Fruit fly (Drosophila melanogaster) whole organism, embryonic: ENCODE measurements around the gene BckdhA.

Experiments
- CG10462 ChIP-seq: fragments of 200-800 bp; sonication (Bioruptor generic); optimal IDR thresholded peaks from 2 replicates; lab custom pipeline; 2016; ENCODE audit warnings: missing biosample characterization, missing genetic modification characterization
- CG10654 ChIP-seq: fragments of 200-800 bp; sonication (Bioruptor generic); optimal IDR thresholded peaks from 2 replicates; lab custom pipeline; 2016; ENCODE audit warnings: missing biosample characterization, missing genetic modification characterization
- CG11093 ChIP-seq: fragments of 200-800 bp; sonication (Bioruptor generic); IDR thresholded peaks from 3 replicates; pipeline ENCODE4 v1.3.6; 2022; ENCODE audit warnings: missing biosample characterization, missing genetic modification characterization
- CG14441 ChIP-seq: fragments of 200-800 bp; sonication (Bioruptor generic); IDR thresholded peaks from 2 replicates; pipeline ENCODE4 v1.3.6; 2022; ENCODE audit warnings: missing biosample characterization, missing genetic modification characterization
- CG14710 ChIP-seq: fragments of 200-800 bp; sonication (Bioruptor generic); optimal IDR thresholded peaks from 3 replicates; lab custom pipeline; 2019; ENCODE audit warnings: missing biosample characterization, mild to moderate bottlenecking, missing genetic modification characterization, moderate library complexity
- CG18011 ChIP-seq: fragments of 200-800 bp; sonication (Bioruptor generic); optimal IDR thresholded peaks from 2 replicates; lab custom pipeline; 2017; ENCODE audit warnings: missing biosample characterization, missing genetic modification characterization, mild to moderate bottlenecking, moderate library complexity, missing genotype
- CG2129 ChIP-seq: fragments of 200-800 bp; sonication (Bioruptor generic); IDR thresholded peaks from 2 replicates; pipeline ENCODE4 v1.3.6; 2022; ENCODE audit warnings: missing biosample characterization, missing genetic modification characterization; ENCODE audit not compliant: partially characterized antibody
- CG2199 ChIP-seq: fragments of 200-800 bp; sonication (Bioruptor generic); IDR thresholded peaks from 3 replicates; pipeline ENCODE4 v1.3.6; 2022; ENCODE audit warnings: missing biosample characterization, missing genetic modification characterization
- CG31388 ChIP-seq: fragments of 200-800 bp; sonication (Bioruptor generic); optimal IDR thresholded peaks from 2 replicates; lab custom pipeline; 2016; ENCODE audit warnings: missing biosample characterization, missing genetic modification characterization
- CG32532 ChIP-seq: fragments of 200-800 bp; sonication (Bioruptor generic); IDR thresholded peaks from 2 replicates; pipeline ENCODE4 v1.3.6; 2022; ENCODE audit warnings: missing biosample characterization, missing genetic modification characterization
- CG4360 ChIP-seq: fragments of 200-800 bp; sonication (Bioruptor generic); IDR thresholded peaks from 2 replicates; pipeline ENCODE4 v1.3.6; 2022; ENCODE audit warnings: missing biosample characterization, missing genetic modification characterization
- CG5180 ChIP-seq: fragments of 200-800 bp; sonication (Bioruptor generic); optimal IDR thresholded peaks from 3 replicates; lab custom pipeline; 2017; ENCODE audit warnings: missing biosample characterization, missing genetic modification characterization, mild to moderate bottlenecking, moderate library complexity, missing genetic modification reagents
- CG5245 ChIP-seq: fragments of 200-800 bp; sonication (Bioruptor generic); optimal IDR thresholded peaks from 3 replicates; lab custom pipeline; 2016; ENCODE audit warnings: missing biosample characterization, missing genetic modification characterization
- CG9932 ChIP-seq: fragments of 200-800 bp; sonication (Bioruptor generic); IDR thresholded peaks from 2 replicates; pipeline ENCODE4 v1.3.6; 2022; ENCODE audit warnings: missing biosample characterization, missing genetic modification characterization
- CTCF ChIP-seq: fragments of 200-800 bp; sonication (Bioruptor generic); optimal IDR thresholded peaks from 2 replicates; lab custom pipeline; 2017; ENCODE audit warnings: missing biosample characterization, mild to moderate bottlenecking, missing genetic modification characterization, moderate library complexity
- Doc2 ChIP-seq: fragments of 200-800 bp; sonication (Bioruptor generic); IDR thresholded peaks from 2 replicates; pipeline ENCODE4 v1.3.6; 2022; ENCODE audit warnings: missing biosample characterization, missing genetic modification characterization
- Fer3 ChIP-seq: fragments of 200-800 bp; sonication (Bioruptor generic); optimal IDR thresholded peaks from 2 replicates; lab custom pipeline; 2018; ENCODE audit warnings: missing biosample characterization, mild to moderate bottlenecking, missing genetic modification characterization, moderate library complexity
- Gug ChIP-seq: fragments of 200-800 bp; sonication (Bioruptor generic); IDR thresholded peaks from 4 replicates; pipeline ENCODE4 v1.3.6; 2022; ENCODE audit warnings: missing biosample characterization, missing genetic modification characterization
- Hr78 ChIP-seq, 2 experiments: fragments of 200-800 bp in 1 of 2; fragments of >200 bp in 1 of 2; sonication (Bioruptor generic) in 1 of 2; optimal IDR thresholded peaks; 2 replicates each; lab custom pipeline; 2017 to 2019; ENCODE audit warnings: missing biosample characterization in 2 of 2, missing genetic modification characterization in 2 of 2, mild to moderate bottlenecking in 1 of 2, moderate library complexity in 1 of 2
- Lim3 ChIP-seq: fragments of 200-800 bp; sonication (Bioruptor generic); IDR thresholded peaks from 2 replicates; pipeline ENCODE4 v1.3.6; 2022; ENCODE audit warnings: missing biosample characterization, missing genetic modification characterization
- MBD-R2 ChIP-seq: fragments of 200-800 bp; sonication (Bioruptor generic); IDR thresholded peaks from 2 replicates; pipeline ENCODE4 v1.3.6; 2022; ENCODE audit warnings: missing biosample characterization, missing genetic modification characterization
- MESR4 ChIP-seq: fragments of 200-800 bp; sonication (Bioruptor generic); optimal IDR thresholded peaks from 2 replicates; lab custom pipeline; 2018; ENCODE audit warnings: missing biosample characterization, mild to moderate bottlenecking, missing genetic modification characterization, moderate library complexity
- Med ChIP-seq: fragments of 200-800 bp; sonication (Bioruptor generic); peaks from one replicate; lab custom pipeline; 2016; ENCODE audit warnings: missing biosample characterization, missing genetic modification characterization, mild to moderate bottlenecking, inconsistent platforms, moderate library complexity
- NC2β ChIP-seq: fragments of 200-800 bp; sonication (Bioruptor generic); optimal IDR thresholded peaks from 2 replicates; lab custom pipeline; 2016; ENCODE audit warnings: missing biosample characterization, missing genetic modification characterization
- NFAT ChIP-seq: fragments of 200-800 bp; sonication (Bioruptor generic); IDR thresholded peaks from 2 replicates; pipeline ENCODE4 v1.3.6; 2022; ENCODE audit warnings: missing biosample characterization, missing genetic modification characterization
- Nf-YA ChIP-seq: fragments of 200-800 bp; sonication (Bioruptor generic); IDR thresholded peaks from 2 replicates; pipeline ENCODE4 v1.3.6; 2022; ENCODE audit warnings: missing biosample characterization, missing genetic modification characterization
- Oaz ChIP-seq: fragments of 200-800 bp; sonication (Bioruptor generic); IDR thresholded peaks from 2 replicates; pipeline ENCODE4 v1.3.6; 2022; ENCODE audit warnings: missing biosample characterization, missing genetic modification characterization
- Vsx1 ChIP-seq: fragments of 200-800 bp; sonication (Bioruptor generic); optimal IDR thresholded peaks from 2 replicates; lab custom pipeline; 2017; ENCODE audit warnings: missing biosample characterization, mild to moderate bottlenecking, missing genetic modification characterization, missing genetic modification reagents
- ab ChIP-seq: fragments of 200-800 bp; sonication (Bioruptor generic); optimal IDR thresholded peaks from 2 replicates; lab custom pipeline; 2016; ENCODE audit warnings: missing biosample characterization, missing genetic modification characterization
- bsh ChIP-seq, 2 experiments: fragments of 200-800 bp; sonication (Bioruptor generic); optimal IDR thresholded peaks; 2 replicates each; lab custom pipeline; 2017 to 2018; ENCODE audit warnings: mild to moderate bottlenecking in 2 of 2, missing biosample characterization in 2 of 2, missing genetic modification characterization in 2 of 2, moderate library complexity in 1 of 2
- caup ChIP-seq: fragments of 200-800 bp; sonication (Bioruptor generic); optimal IDR thresholded peaks from 3 replicates; lab custom pipeline; 2017; ENCODE audit warnings: missing biosample characterization, mild to moderate bottlenecking, missing genetic modification characterization, moderate library complexity; ENCODE audit not compliant: severe bottlenecking
- chn ChIP-seq: fragments of 200-800 bp; sonication (Bioruptor generic); optimal IDR thresholded peaks from 2 replicates; lab custom pipeline; 2016; ENCODE audit warnings: missing biosample characterization, missing genetic modification characterization
- ewg ChIP-seq: fragments of 200-800 bp; sonication (Bioruptor generic); optimal IDR thresholded peaks from 3 replicates; lab custom pipeline; 2017; ENCODE audit warnings: mild to moderate bottlenecking, missing biosample characterization, missing genetic modification reagents, missing genetic modification characterization
- fd64A ChIP-seq: fragments of 200-800 bp; sonication (Bioruptor generic); optimal IDR thresholded peaks from 3 replicates; lab custom pipeline; 2018; ENCODE audit warnings: missing biosample characterization, mild to moderate bottlenecking, missing genetic modification characterization
- jing ChIP-seq: fragments of 200-800 bp; sonication (Bioruptor generic); optimal IDR thresholded peaks from 2 replicates; lab custom pipeline; 2018; ENCODE audit warnings: missing biosample characterization, mild to moderate bottlenecking, missing genetic modification characterization
- jumu ChIP-seq: fragments of 200-800 bp; sonication (Bioruptor generic); optimal IDR thresholded peaks from 3 replicates; lab custom pipeline; 2016; ENCODE audit warnings: missing biosample characterization, missing genetic modification characterization
- klu ChIP-seq: fragments of 200-800 bp; sonication (Bioruptor generic); IDR thresholded peaks from 2 replicates; pipeline ENCODE4 v1.3.6; 2022; ENCODE audit warnings: missing biosample characterization, missing genetic modification characterization
- lab ChIP-seq: fragments of 200-800 bp; sonication (Bioruptor generic); optimal IDR thresholded peaks from 3 replicates; lab custom pipeline; 2017; ENCODE audit warnings: missing biosample characterization, missing genetic modification characterization, mild to moderate bottlenecking, moderate library complexity, missing genetic modification reagents
- mam ChIP-seq: fragments of 200-800 bp; sonication (Bioruptor generic); optimal IDR thresholded peaks from 3 replicates; lab custom pipeline; 2016; ENCODE audit warnings: missing biosample characterization, missing genetic modification characterization
- pfk ChIP-seq: fragments of 200-800 bp; sonication (Bioruptor generic); optimal IDR thresholded peaks from 2 replicates; lab custom pipeline; 2018; ENCODE audit warnings: missing biosample characterization, mild to moderate bottlenecking, missing genetic modification characterization, moderate library complexity
- repo ChIP-seq: fragments of 200-800 bp; sonication (Bioruptor generic); optimal IDR thresholded peaks from 2 replicates; lab custom pipeline; 2016; ENCODE audit warnings: missing biosample characterization, missing genetic modification characterization
- scrt ChIP-seq: fragments of 200-800 bp; sonication (Bioruptor generic); optimal IDR thresholded peaks from 2 replicates; lab custom pipeline; 2018; ENCODE audit warnings: missing biosample characterization, mild to moderate bottlenecking, missing genetic modification characterization, moderate library complexity
- seq ChIP-seq: fragments of 200-800 bp; sonication (Bioruptor generic); IDR thresholded peaks from 2 replicates; pipeline ENCODE4 v1.3.6; 2022; ENCODE audit warnings: missing biosample characterization, missing genetic modification characterization
- slbo ChIP-seq: fragments of 200-800 bp; sonication (Bioruptor generic); IDR thresholded peaks from 2 replicates; pipeline ENCODE4 v1.3.6; 2022; ENCODE audit warnings: missing biosample characterization, missing genetic modification characterization
- ssp ChIP-seq: fragments of 200-800 bp; sonication (Bioruptor generic); IDR thresholded peaks from 2 replicates; pipeline ENCODE4 v1.3.6; 2022; ENCODE audit warnings: missing biosample characterization, missing genetic modification characterization
- toy ChIP-seq: fragments of 200-800 bp; sonication (Bioruptor generic); IDR thresholded peaks from 2 replicates; pipeline ENCODE4 v1.3.6; 2022; ENCODE audit warnings: missing biosample characterization, missing genetic modification characterization
- trh ChIP-seq: fragments of 200-800 bp; sonication (Bioruptor generic); optimal IDR thresholded peaks from 2 replicates; lab custom pipeline; 2016; ENCODE audit warnings: missing biosample characterization, missing genetic modification characterization
- twi ChIP-seq: fragments of 200-800 bp; optimal IDR thresholded peaks from 2 replicates; lab custom pipeline; 2019; ENCODE audit warnings: missing biosample characterization, mild to moderate bottlenecking, missing genetic modification characterization, moderate library complexity
- wdn ChIP-seq: fragments of 200-800 bp; sonication (Bioruptor generic); IDR thresholded peaks from 2 replicates; pipeline ENCODE4 v1.3.6; 2022; ENCODE audit warnings: missing biosample characterization, missing genetic modification characterization
- wor ChIP-seq: fragments of 200-800 bp; sonication (Bioruptor generic); IDR thresholded peaks from 2 replicates; pipeline ENCODE4 v1.3.6; 2022; ENCODE audit warnings: missing biosample characterization, missing genetic modification characterization
- zen ChIP-seq: fragments of 200-800 bp; sonication (Bioruptor generic); optimal IDR thresholded peaks from 3 replicates; lab custom pipeline; 2018; ENCODE audit warnings: missing biosample characterization, mild to moderate bottlenecking, missing genetic modification characterization, moderate library complexity
- zf30C ChIP-seq: fragments of 200-800 bp; sonication (Bioruptor generic); optimal IDR thresholded peaks from 3 replicates; lab custom pipeline; 2018; ENCODE audit warnings: missing biosample characterization, mild to moderate bottlenecking, missing genetic modification characterization

Gene BckdhA

dm6 chr3R:9581089-9581520 lies 25.5 kb downstream of the BckdhA start, which contains the start of gene CG8301 (continued):
- peak; percentile 4 for TF ChIP-seq MESR4 (GFP tag; lab: Kevin White, UChicago)
- TF ChIP-seq CG2199 (GFP tag; lab: Robert Waterston, UW), result no peak
- no peak for TF ChIP-seq ssp
- peak; percentile 68 for TF ChIP-seq lab (GFP tag; lab: Kevin White, UChicago)
- no peak for TF ChIP-seq klu (GFP tag; lab: Robert Waterston, UW)
- no peak for TF ChIP-seq Doc2
- no peak; the same call in 1 of the 2 replicates for TF ChIP-seq seq (GFP tag; lab: Robert Waterston, UW)
- no peak for TF ChIP-seq Gug
- TF ChIP-seq zen, result no peak
- no peak for TF ChIP-seq Med (GFP tag; lab: Kevin White, UChicago)
- TF ChIP-seq Vsx1, result no peak
- TF ChIP-seq mam (GFP tag; lab: Kevin White, UChicago), result peak; percentile 24
- TF ChIP-seq NFAT (GFP tag; lab: Robert Waterston, UW), result peak; percentile 16; the same call in 1 of the 2 replicates
- TF ChIP-seq trh, result no peak
- no peak for TF ChIP-seq Nf-YA
- no peak for TF ChIP-seq Oaz (GFP tag; lab: Robert Waterston, UW)
- TF ChIP-seq CG10654 (GFP tag; lab: Kevin White, UChicago), result no peak
- TF ChIP-seq CG14710, result no peak
- TF ChIP-seq pfk (GFP tag; lab: Kevin White, UChicago), result no peak
- TF ChIP-seq CG2129 (GFP tag; lab: Robert Waterston, UW), result no peak
- no peak for TF ChIP-seq ab (GFP tag; lab: Kevin White, UChicago)
- TF ChIP-seq MBD-R2 (GFP tag; lab: Robert Waterston, UW), result 0 out of 2 replicates have a peak, but pooled peaks have one; percentile 31
- TF ChIP-seq CG9932 (GFP tag; lab: Robert Waterston, UW), result no peak
- TF ChIP-seq CG4360 (GFP tag; lab: Robert Waterston, UW), result no peak
- TF ChIP-seq zf30C (GFP tag; lab: Kevin White, UChicago), result peak; percentile 70
- peak; percentile 87 for TF ChIP-seq ewg
- TF ChIP-seq bsh (GFP tag; optimal IDR thresholded peaks at IDR 0.05; lab: Kevin White, UChicago), result peak in 1 of 2 experiments; percentile 15
- TF ChIP-seq wdn (GFP tag; lab: Robert Waterston, UW), result no peak
- TF ChIP-seq twi (tag; lab: Kevin White, UChicago), result no peak
- no peak for TF ChIP-seq CG5245 (GFP tag; lab: Kevin White, UChicago)
- TF ChIP-seq repo (GFP tag; lab: Kevin White, UChicago), result no peak
- peak; percentile 30 for TF ChIP-seq Fer3 (tag; lab: Kevin White, UChicago)
- TF ChIP-seq CG31388 (GFP tag; lab: Kevin White, UChicago), result no peak
- TF ChIP-seq fd64A (GFP tag; lab: Kevin White, UChicago), result no peak
- TF ChIP-seq Lim3 (GFP tag; lab: Robert Waterston, UW), result no peak
- TF ChIP-seq NC2β (GFP tag; lab: Kevin White, UChicago), result no peak
- TF ChIP-seq CG14441 (GFP tag; lab: Robert Waterston, UW), result no peak
- TF ChIP-seq chn (GFP tag; lab: Kevin White, UChicago), result no peak
- TF ChIP-seq scrt, result peak; percentile 28
- TF ChIP-seq CG32532, result peak; percentile 60; the same call in 1 of the 2 replicates
- TF ChIP-seq caup, result peak; percentile 6
- TF ChIP-seq wor (GFP tag; lab: Robert Waterston, UW), result no peak
- TF ChIP-seq slbo (GFP tag; lab: Robert Waterston, UW), result no peak
- TF ChIP-seq CG18011 (GFP tag; lab: Kevin White, UChicago), result no peak
- TF ChIP-seq CG5180 (GFP tag; lab: Kevin White, UChicago), result peak; percentile 20
- no peak for TF ChIP-seq CTCF (GFP tag; lab: Kevin White, UChicago)
- TF ChIP-seq CG11093 (GFP tag; lab: Robert Waterston, UW), result no peak
- no peak for TF ChIP-seq jumu (GFP tag; lab: Kevin White, UChicago)
- no peak for TF ChIP-seq jing (GFP tag; lab: Kevin White, UChicago)
- TF ChIP-seq toy (GFP tag; lab: Robert Waterston, UW), result no peak
- TF ChIP-seq Hr78 (GFP tag; optimal IDR thresholded peaks at IDR 0.05; lab: Kevin White, UChicago), result no peak
- no peak for TF ChIP-seq CG10462 (GFP tag; lab: Kevin White, UChicago)
